Fruit fly (Drosophila melanogaster) whole organism, embryonic: ENCODE results near the gene hbt.
A peak's percentile ranks its signal among the peaks of the same experiment; 100 is the strongest.

Experiments used
- ATbp ChIP-seq: fragments of 200-800 bp; sonication (Bioruptor generic); optimal IDR thresholded peaks from 2 replicates; lab custom pipeline; 2017; ENCODE audit warnings: missing biosample characterization, mild to moderate bottlenecking, missing genetic modification characterization, missing genetic modification reagents
- B-H1 ChIP-seq: fragments of 200-800 bp; sonication (Bioruptor generic); IDR thresholded peaks from 3 replicates; pipeline ENCODE4 v1.3.6; 2022; ENCODE audit warnings: missing biosample characterization, missing genetic modification characterization
- BtbVII ChIP-seq: fragments of 200-800 bp; sonication (Bioruptor generic); optimal IDR thresholded peaks from 3 replicates; lab custom pipeline; 2017; ENCODE audit warnings: missing biosample characterization, mild to moderate bottlenecking, missing genetic modification characterization
- Bteb2 ChIP-seq: fragments of 200-800 bp; sonication (Bioruptor generic); optimal IDR thresholded peaks from 2 replicates; lab custom pipeline; 2016; ENCODE audit warnings: missing biosample characterization, missing genetic modification characterization
- CG10431 ChIP-seq: fragments of 200-800 bp; sonication (Bioruptor generic); optimal IDR thresholded peaks from 3 replicates; lab custom pipeline; 2018; ENCODE audit warnings: missing biosample characterization, mild to moderate bottlenecking, missing genetic modification characterization
- CG11560 ChIP-seq: fragments of 200-800 bp; sonication (Bioruptor generic); IDR thresholded peaks from 3 replicates; pipeline ENCODE4 v1.3.6; 2022; ENCODE audit warnings: missing biosample characterization, missing genetic modification characterization
- CG11695 ChIP-seq: fragments of 200-800 bp; sonication (Bioruptor generic); IDR thresholded peaks from 3 replicates; pipeline ENCODE4 v1.3.6; 2022; ENCODE audit warnings: missing biosample characterization, missing genetic modification characterization
- CG12071 ChIP-seq: fragments of 200-800 bp; sonication (Bioruptor generic); optimal IDR thresholded peaks from 3 replicates; lab custom pipeline; 2018; ENCODE audit warnings: missing biosample characterization, mild to moderate bottlenecking, missing genetic modification characterization
- CG12104 ChIP-seq: fragments of 200-800 bp; sonication (Bioruptor generic); optimal IDR thresholded peaks from 3 replicates; lab custom pipeline; 2016; ENCODE audit warnings: missing biosample characterization, missing genetic modification characterization
- CG14710 ChIP-seq: fragments of 200-800 bp; sonication (Bioruptor generic); optimal IDR thresholded peaks from 3 replicates; lab custom pipeline; 2019; ENCODE audit warnings: missing biosample characterization, mild to moderate bottlenecking, missing genetic modification characterization, moderate library complexity
- CG18476 ChIP-seq: fragments of 200-800 bp; sonication (Bioruptor generic); optimal IDR thresholded peaks from 2 replicates; lab custom pipeline; 2016; ENCODE audit warnings: missing biosample characterization, mild to moderate bottlenecking, missing genetic modification characterization
- CG2712 ChIP-seq: fragments of 200-800 bp; optimal IDR thresholded peaks from 3 replicates; lab custom pipeline; 2019; ENCODE audit warnings: missing biosample characterization, mild to moderate bottlenecking, missing genetic modification characterization, moderate library complexity
- CG3407 ChIP-seq: fragments of 200-800 bp; sonication (Bioruptor generic); optimal IDR thresholded peaks from 2 replicates; lab custom pipeline; 2018; ENCODE audit warnings: missing biosample characterization, mild to moderate bottlenecking, missing genetic modification characterization
- CG4360 ChIP-seq: fragments of 200-800 bp; sonication (Bioruptor generic); IDR thresholded peaks from 2 replicates; pipeline ENCODE4 v1.3.6; 2022; ENCODE audit warnings: missing biosample characterization, missing genetic modification characterization
- CG5180 ChIP-seq: fragments of 200-800 bp; sonication (Bioruptor generic); optimal IDR thresholded peaks from 3 replicates; lab custom pipeline; 2017; ENCODE audit warnings: missing biosample characterization, missing genetic modification characterization, mild to moderate bottlenecking, moderate library complexity, missing genetic modification reagents
- CG7786 ChIP-seq: fragments of 200-800 bp; sonication (Bioruptor generic); optimal IDR thresholded peaks from 2 replicates; lab custom pipeline; 2016; ENCODE audit warnings: missing biosample characterization, missing genetic modification characterization
- Dp ChIP-seq: fragments of 200-800 bp; sonication (Bioruptor generic); optimal IDR thresholded peaks from 2 replicates; lab custom pipeline; 2018; ENCODE audit warnings: missing biosample characterization, mild to moderate bottlenecking, missing genetic modification characterization, moderate library complexity
- E2f1 ChIP-seq: fragments of 200-800 bp; sonication (Bioruptor generic); IDR thresholded peaks from 2 replicates; pipeline ENCODE4 v1.3.6; 2022; ENCODE audit warnings: missing biosample characterization, missing genetic modification characterization
- Lhr ChIP-seq: fragments of 200-800 bp; sonication (Bioruptor generic); optimal IDR thresholded peaks from 3 replicates; lab custom pipeline; 2017; ENCODE audit warnings: mild to moderate bottlenecking, missing biosample characterization, missing genetic modification reagents, missing genetic modification characterization
- Mrtf ChIP-seq: fragments of 200-800 bp; sonication (Bioruptor generic); IDR thresholded peaks from 3 replicates; pipeline ENCODE4 v1.3.6; 2022; ENCODE audit warnings: missing biosample characterization, missing genetic modification characterization
- NC2β ChIP-seq: fragments of 200-800 bp; sonication (Bioruptor generic); optimal IDR thresholded peaks from 2 replicates; lab custom pipeline; 2016; ENCODE audit warnings: missing biosample characterization, missing genetic modification characterization
- Nf-YA ChIP-seq: fragments of 200-800 bp; sonication (Bioruptor generic); IDR thresholded peaks from 2 replicates; pipeline ENCODE4 v1.3.6; 2022; ENCODE audit warnings: missing biosample characterization, missing genetic modification characterization
- Opbp ChIP-seq: fragments of 200-800 bp; sonication (Bioruptor generic); IDR thresholded peaks from 3 replicates; pipeline ENCODE4 v1.3.6; 2022; ENCODE audit warnings: missing biosample characterization, missing genetic modification characterization; ENCODE audit not compliant: partially characterized antibody
- Pdp1 ChIP-seq, 2 experiments: fragments of 200-800 bp; sonication (Bioruptor generic); optimal IDR thresholded peaks; 3 replicates each; lab custom pipeline; 2016; ENCODE audit warnings: missing biosample characterization in 2 of 2, missing genetic modification characterization in 2 of 2, mild to moderate bottlenecking in 1 of 2, moderate library complexity in 1 of 2
- Xrp1 ChIP-seq: fragments of 200-800 bp; sonication (Bioruptor generic); IDR thresholded peaks from 2 replicates; pipeline ENCODE4 v1.3.6; 2022; ENCODE audit warnings: missing biosample characterization, missing genetic modification characterization
- chn ChIP-seq: fragments of 200-800 bp; sonication (Bioruptor generic); optimal IDR thresholded peaks from 2 replicates; lab custom pipeline; 2016; ENCODE audit warnings: missing biosample characterization, missing genetic modification characterization
- crp ChIP-seq, 2 experiments: fragments of 200-800 bp; sonication (Bioruptor generic); optimal IDR thresholded peaks; 2 replicates in 1 of 2; 3 replicates in 1 of 2; lab custom pipeline; 2017; ENCODE audit warnings: missing biosample characterization in 2 of 2, missing genetic modification characterization in 2 of 2, mild to moderate bottlenecking in 1 of 2, moderate library complexity in 1 of 2
- dpn ChIP-seq, 2 experiments: fragments of 200-800 bp; sonication (Bioruptor generic); optimal IDR thresholded peaks; 3 replicates each; lab custom pipeline; 2016; ENCODE audit warnings: missing biosample characterization in 2 of 2, missing genetic modification characterization in 2 of 2
- dysf ChIP-seq: fragments of 200-800 bp; sonication (Bioruptor generic); IDR thresholded peaks from 3 replicates; pipeline ENCODE4 v1.3.6; 2022; ENCODE audit warnings: missing biosample characterization, missing genetic modification characterization
- fd96Cb ChIP-seq: fragments of 200-800 bp; sonication (Bioruptor generic); optimal IDR thresholded peaks from 2 replicates; lab custom pipeline; 2018; ENCODE audit warnings: missing biosample characterization, mild to moderate bottlenecking, missing genetic modification characterization, moderate library complexity
- fu2 ChIP-seq: fragments of 200-800 bp; sonication (Bioruptor generic); optimal IDR thresholded peaks from 2 replicates; lab custom pipeline; 2016; ENCODE audit warnings: missing biosample characterization, missing genetic modification characterization
- ham ChIP-seq: fragments of 200-800 bp; sonication (Bioruptor generic); IDR thresholded peaks from 2 replicates; pipeline ENCODE4 v1.3.6; 2022; ENCODE audit warnings: missing biosample characterization, missing genetic modification characterization
- hb ChIP-seq: fragments of 200-800 bp; sonication (Bioruptor generic); IDR thresholded peaks from 3 replicates; pipeline ENCODE4 v1.3.6; 2022; ENCODE audit warnings: missing biosample characterization, missing genetic modification characterization; ENCODE audit not compliant: partially characterized antibody
- ind ChIP-seq: fragments of 200-800 bp; sonication (Bioruptor generic); optimal IDR thresholded peaks from 3 replicates; lab custom pipeline; 2016; ENCODE audit warnings: missing biosample characterization, missing genetic modification characterization
- klu ChIP-seq: fragments of 200-800 bp; sonication (Bioruptor generic); IDR thresholded peaks from 2 replicates; pipeline ENCODE4 v1.3.6; 2022; ENCODE audit warnings: missing biosample characterization, missing genetic modification characterization
- lbe ChIP-seq: fragments of 200-800 bp; sonication (Bioruptor generic); optimal IDR thresholded peaks from 2 replicates; lab custom pipeline; 2016; ENCODE audit warnings: missing biosample characterization, mild to moderate bottlenecking, missing genetic modification characterization
- nom ChIP-seq: fragments of 200-800 bp; sonication (Bioruptor generic); optimal IDR thresholded peaks from 2 replicates; lab custom pipeline; 2017; ENCODE audit warnings: missing biosample characterization, missing genetic modification characterization, mild to moderate bottlenecking, moderate library complexity, missing genetic modification reagents
- peb ChIP-seq: fragments of 200-800 bp; sonication (Bioruptor generic); IDR thresholded peaks from 2 replicates; pipeline ENCODE4 v1.3.6; 2022; ENCODE audit warnings: missing biosample characterization, missing genetic modification characterization
- pzg ChIP-seq: fragments of 200-800 bp; sonication (Bioruptor generic); optimal IDR thresholded peaks from 3 replicates; lab custom pipeline; 2018; ENCODE audit warnings: missing biosample characterization, mild to moderate bottlenecking, missing genetic modification characterization, moderate library complexity
- sob ChIP-seq: fragments of 200-800 bp; sonication (Bioruptor generic); IDR thresholded peaks from 2 replicates; pipeline ENCODE4 v1.3.6; 2022; ENCODE audit warnings: missing biosample characterization, missing genetic modification characterization
- stc ChIP-seq: fragments of 200-800 bp; sonication (Bioruptor generic); IDR thresholded peaks from 2 replicates; pipeline ENCODE4 v1.3.6; 2022; ENCODE audit warnings: missing biosample characterization, missing genetic modification characterization
- tap ChIP-seq: fragments of 200-800 bp; optimal IDR thresholded peaks from 3 replicates; lab custom pipeline; 2019; ENCODE audit warnings: missing biosample characterization, mild to moderate bottlenecking, missing genetic modification characterization, moderate library complexity
- ttk ChIP-seq: fragments of 200-800 bp; sonication (Bioruptor generic); IDR thresholded peaks from 2 replicates; pipeline ENCODE4 v2.1.2; 2022; ENCODE audit warnings: missing biosample characterization, missing genetic modification characterization
- unc-4 ChIP-seq: fragments of 200-800 bp; sonication (Bioruptor generic); IDR thresholded peaks from 2 replicates; pipeline ENCODE4 v1.3.6; 2022; ENCODE audit warnings: missing biosample characterization, missing genetic modification characterization; ENCODE audit not compliant: partially characterized antibody
- unpg ChIP-seq: fragments of 200-800 bp; sonication (Bioruptor generic); optimal IDR thresholded peaks from 3 replicates; lab custom pipeline; 2018; ENCODE audit warnings: missing biosample characterization, mild to moderate bottlenecking, missing genetic modification characterization, moderate library complexity
- vvl ChIP-seq: fragments of 200-800 bp; sonication (Bioruptor generic); IDR thresholded peaks from 2 replicates; pipeline ENCODE4 v1.3.6; 2022; ENCODE audit warnings: missing biosample characterization, missing genetic modification characterization
- wor ChIP-seq: fragments of 200-800 bp; sonication (Bioruptor generic); IDR thresholded peaks from 2 replicates; pipeline ENCODE4 v1.3.6; 2022; ENCODE audit warnings: missing biosample characterization, missing genetic modification characterization
- zfh1 ChIP-seq: fragments of 200-800 bp; sonication (Bioruptor generic); IDR thresholded peaks from 3 replicates; pipeline ENCODE4 v1.3.6; 2022; ENCODE audit warnings: missing biosample characterization, missing genetic modification characterization

The hbt gene

dm6 chr2L:13290276-13291065 lies 40.5 kb downstream of the hbt start (continued):
- peak; percentile 29 for TF ChIP-seq fd96Cb (tag; lab: Kevin White, UChicago)
- no peak for TF ChIP-seq wor (GFP tag; lab: Robert Waterston, UW)
- TF ChIP-seq dpn (GFP tag; optimal IDR thresholded peaks at IDR 0.05; lab: Kevin White, UChicago) = peak in 1 of 2 experiments; percentile 45
- peak; percentile 71 for TF ChIP-seq CG12104 (GFP tag; lab: Kevin White, UChicago)
- peak; percentile 83 for TF ChIP-seq tap (tag; lab: Kevin White, UChicago)
- peak; percentile 58 for TF ChIP-seq NC2β (GFP tag; lab: Kevin White, UChicago)
- peak; percentile 36; the same call in 1 of the 3 replicates for TF ChIP-seq Opbp (GFP tag; lab: Robert Waterston, UW)
- TF ChIP-seq lbe (GFP tag; lab: Kevin White, UChicago) = peak; percentile 29
- TF ChIP-seq unpg (GFP tag; lab: Kevin White, UChicago) = peak; percentile 87
- TF ChIP-seq BtbVII (GFP tag; lab: Kevin White, UChicago) = peak; percentile 89

dm6 chr2L:13289689-13290088 lies 41.2 kb downstream of the hbt start, which contains the start of gene CG31729:
CG31729 (plus strand) TSS chr2L:13289997.
- TF ChIP-seq ham (GFP tag; lab: Robert Waterston, UW) (no peak), chn (GFP tag; lab: Kevin White, UChicago) (no peak), B-H1 (GFP tag; lab: Robert Waterston, UW) (no peak), ind (GFP tag; lab: Kevin White, UChicago) (peak; percentile 38), CG14710 (tag; lab: Kevin White, UChicago) (peak; percentile 2), CG3407 (GFP tag; lab: Kevin White, UChicago) (no peak), pzg (GFP tag; lab: Kevin White, UChicago) (peak; percentile 47), Pdp1 (GFP tag; optimal IDR thresholded peaks at IDR 0.05; lab: Kevin White, UChicago) (no peak), CG4360 (GFP tag; lab: Robert Waterston, UW) (no peak), fu2 (GFP tag; lab: Kevin White, UChicago) (no peak), Xrp1 (GFP tag; lab: Robert Waterston, UW) (peak; percentile 37; the same call in 1 of the 2 replicates), Nf-YA (GFP tag; lab: Robert Waterston, UW) (no peak), CG11560 (tag; lab: Robert Waterston, UW) (no peak), CG7786 (GFP tag; lab: Kevin White, UChicago) (no peak), zfh1 (GFP tag; lab: Robert Waterston, UW) (no peak), sob (GFP tag; lab: Robert Waterston, UW) (no peak), ttk (GFP tag; lab: Robert Waterston, UW) (no peak), CG10431 (GFP tag; lab: Kevin White, UChicago) (no peak), klu (GFP tag; lab: Robert Waterston, UW) (no peak), CG2712 (no peak), stc (GFP tag; lab: Robert Waterston, UW) (peak; percentile 21; the same call in 1 of the 2 replicates), Dp (GFP tag; lab: Kevin White, UChicago) (peak; percentile 83), crp (GFP tag; optimal IDR thresholded peaks at IDR 0.05; lab: Kevin White, UChicago) (peak; percentile 13 to 87), CG11695 (no peak), vvl (peak; percentile 39; the same call in 1 of the 2 replicates), E2f1 (GFP tag; lab: Robert Waterston, UW) (no peak), Mrtf (no peak), nom (GFP tag; lab: Kevin White, UChicago) (no peak), CG12071 (no peak), Bteb2 (no peak), peb (GFP tag; lab: Robert Waterston, UW) (no peak), dysf (no peak), NC2β (GFP tag; lab: Kevin White, UChicago) (no peak), Lhr (no peak), unc-4 (GFP tag; lab: Robert Waterston, UW) (no peak), CG5180 (GFP tag; lab: Kevin White, UChicago) (no peak), CG18476 (GFP tag; lab: Kevin White, UChicago) (peak; percentile 21), hb (GFP tag; lab: Robert Waterston, UW) (no peak), ATbp (no peak)
